Fruit fly (Drosophila melanogaster) whole organism, embryonic: Measurements from ENCODE around the gene Csk.

ENCODE experiments used
- B-H2 ChIP-seq: fragments of 200-800 bp; sonication (Bioruptor generic); optimal IDR thresholded peaks from 2 replicates; lab custom pipeline; 2018; ENCODE audit warnings: missing biosample characterization, mild to moderate bottlenecking, missing genetic modification characterization
- Bteb2 ChIP-seq: fragments of 200-800 bp; sonication (Bioruptor generic); optimal IDR thresholded peaks from 2 replicates; lab custom pipeline; 2016; ENCODE audit warnings: missing biosample characterization, missing genetic modification characterization
- CG11723 ChIP-seq: fragments of 200-800 bp; sonication (Bioruptor generic); optimal IDR thresholded peaks from 2 replicates; lab custom pipeline; 2017; ENCODE audit warnings: missing biosample characterization, mild to moderate bottlenecking, missing genetic modification characterization
- CG12071 ChIP-seq: fragments of 200-800 bp; sonication (Bioruptor generic); optimal IDR thresholded peaks from 3 replicates; lab custom pipeline; 2018; ENCODE audit warnings: missing biosample characterization, mild to moderate bottlenecking, missing genetic modification characterization
- CG1233 ChIP-seq: fragments of 200-800 bp; sonication (Bioruptor generic); optimal IDR thresholded peaks from 4 replicates; lab custom pipeline; 2018; ENCODE audit warnings: missing biosample characterization, mild to moderate bottlenecking, missing genetic modification characterization
- CG12659 ChIP-seq: fragments of 200-800 bp; sonication (Bioruptor generic); optimal IDR thresholded peaks from 3 replicates; lab custom pipeline; 2017; ENCODE audit warnings: mild to moderate bottlenecking, missing biosample characterization, missing genetic modification reagents, missing genetic modification characterization
- CG12769 ChIP-seq: fragments of 200-800 bp; sonication (Bioruptor generic); optimal IDR thresholded peaks from 2 replicates; lab custom pipeline; 2019; ENCODE audit warnings: missing biosample characterization, mild to moderate bottlenecking, missing genetic modification characterization, moderate library complexity
- CG13296 ChIP-seq: fragments of 200-800 bp; sonication (Bioruptor generic); optimal IDR thresholded peaks from 3 replicates; lab custom pipeline; 2018; ENCODE audit warnings: missing biosample characterization, mild to moderate bottlenecking, missing genetic modification characterization
- CG13424 ChIP-seq: fragments of 200-800 bp; sonication (Bioruptor generic); optimal IDR thresholded peaks from 2 replicates; lab custom pipeline; 2019; ENCODE audit warnings: missing biosample characterization, mild to moderate bottlenecking, missing genetic modification characterization, moderate library complexity
- CG13775 ChIP-seq: fragments of 200-800 bp; sonication (Bioruptor generic); optimal IDR thresholded peaks from 3 replicates; lab custom pipeline; 2017; ENCODE audit warnings: missing biosample characterization, mild to moderate bottlenecking, missing genetic modification characterization
- CG14710 ChIP-seq: fragments of 200-800 bp; sonication (Bioruptor generic); optimal IDR thresholded peaks from 3 replicates; lab custom pipeline; 2019; ENCODE audit warnings: missing biosample characterization, mild to moderate bottlenecking, missing genetic modification characterization, moderate library complexity
- CG17186 ChIP-seq: fragments of 200-800 bp; sonication (Bioruptor generic); optimal IDR thresholded peaks from 3 replicates; lab custom pipeline; 2017; ENCODE audit warnings: missing biosample characterization, missing genetic modification reagents, missing genetic modification characterization
- CG18619 ChIP-seq: fragments of 200-800 bp; sonication (Bioruptor generic); optimal IDR thresholded peaks from 3 replicates; lab custom pipeline; 2017; ENCODE audit warnings: missing biosample characterization, mild to moderate bottlenecking, missing genetic modification characterization
- CG2116 ChIP-seq: fragments of 200-800 bp; sonication (Bioruptor generic); optimal IDR thresholded peaks from 3 replicates; lab custom pipeline; 2018; ENCODE audit warnings: missing biosample characterization, mild to moderate bottlenecking, missing genetic modification characterization
- CG31224 ChIP-seq: fragments of 200-800 bp; sonication (Bioruptor generic); IDR thresholded peaks from 2 replicates; pipeline ENCODE4 v1.3.6; 2022; ENCODE audit warnings: missing biosample characterization, missing genetic modification characterization
- CG4328 ChIP-seq: fragments of 200-800 bp; sonication (Bioruptor generic); optimal IDR thresholded peaks from 3 replicates; lab custom pipeline; 2017; ENCODE audit warnings: missing biosample characterization, missing genetic modification reagents, missing genetic modification characterization
- CG6854 ChIP-seq: fragments of 200-800 bp; sonication (Bioruptor generic); optimal IDR thresholded peaks from 3 replicates; lab custom pipeline; 2017; ENCODE audit warnings: missing biosample characterization, mild to moderate bottlenecking, missing genetic modification characterization
- CG7963 ChIP-seq: fragments of 200-800 bp; sonication (Bioruptor generic); IDR thresholded peaks from 3 replicates; pipeline ENCODE4 v1.3.6; 2022; ENCODE audit warnings: missing biosample characterization, missing genetic modification characterization; ENCODE audit not compliant: partially characterized antibody
- CG8290 ChIP-seq, 3 experiments: fragments of 200-800 bp; sonication (Bioruptor generic); optimal IDR thresholded peaks; 2 replicates each; lab custom pipeline; 2016 to 2019; ENCODE audit warnings: missing biosample characterization in 3 of 3, missing genetic modification characterization in 3 of 3, mild to moderate bottlenecking in 2 of 3, moderate library complexity in 1 of 3
- CG9437 ChIP-seq: fragments of 200-800 bp; sonication (Bioruptor generic); optimal IDR thresholded peaks from 2 replicates; lab custom pipeline; 2018; ENCODE audit warnings: missing biosample characterization, mild to moderate bottlenecking, missing genetic modification characterization
- Chrac-16 ChIP-seq: fragments of 200-800 bp; sonication (Bioruptor generic); optimal IDR thresholded peaks from 3 replicates; lab custom pipeline; 2016; ENCODE audit warnings: missing biosample characterization, missing genetic modification characterization
- Dip2 ChIP-seq: fragments of 200-800 bp; sonication (Bioruptor generic); IDR thresholded peaks from 2 replicates; pipeline ENCODE4 v1.3.6; 2022; ENCODE audit warnings: missing biosample characterization, missing genetic modification characterization
- E2f1 ChIP-seq: fragments of 200-800 bp; sonication (Bioruptor generic); IDR thresholded peaks from 2 replicates; pipeline ENCODE4 v1.3.6; 2022; ENCODE audit warnings: missing biosample characterization, missing genetic modification characterization
- Mad ChIP-seq: fragments of 200-800 bp; sonication (Bioruptor generic); optimal IDR thresholded peaks from 2 replicates; lab custom pipeline; 2016; ENCODE audit warnings: missing biosample characterization, missing genetic modification characterization
- Meics ChIP-seq: fragments of 200-800 bp; sonication (Bioruptor generic); optimal IDR thresholded peaks from 2 replicates; lab custom pipeline; 2017; ENCODE audit warnings: missing biosample characterization, mild to moderate bottlenecking, missing genetic modification characterization
- Nf-YB ChIP-seq: fragments of 200-800 bp; sonication (Bioruptor generic); optimal IDR thresholded peaks from 3 replicates; lab custom pipeline; 2019; ENCODE audit warnings: missing biosample characterization, mild to moderate bottlenecking, missing genetic modification characterization, moderate library complexity
- bowl ChIP-seq: fragments of 200-800 bp; sonication (Bioruptor generic); IDR thresholded peaks from 2 replicates; pipeline ENCODE4 v1.3.6; 2022; ENCODE audit warnings: missing biosample characterization, missing genetic modification characterization
- br ChIP-seq: fragments of >200 bp; optimal IDR thresholded peaks from 2 replicates; lab custom pipeline; 2017
- cato ChIP-seq: fragments of 200-800 bp; sonication (Bioruptor generic); optimal IDR thresholded peaks from 2 replicates; lab custom pipeline; 2016; ENCODE audit warnings: missing biosample characterization, missing genetic modification characterization, borderline replicate concordance
- ci ChIP-seq: fragments of 200-800 bp; sonication (Bioruptor generic); IDR thresholded peaks from 3 replicates; pipeline ENCODE4 v1.3.6; 2022; ENCODE audit warnings: missing biosample characterization, missing genetic modification characterization
- croc ChIP-seq: fragments of 200-800 bp; sonication (Bioruptor generic); conservative IDR thresholded peaks from 3 replicates; pipeline ENCODE4 v1.3.6; 2022; ENCODE audit warnings: missing biosample characterization, missing genetic modification characterization
- dimm ChIP-seq: fragments of 200-800 bp; sonication (Bioruptor generic); IDR thresholded peaks from 2 replicates; pipeline ENCODE4 v1.3.6; 2022; ENCODE audit warnings: missing biosample characterization, missing genetic modification characterization
- dm ChIP-seq: fragments of 200-800 bp; sonication (Bioruptor generic); optimal IDR thresholded peaks from 3 replicates; lab custom pipeline; 2016; ENCODE audit warnings: missing biosample characterization, missing genetic modification characterization
- fd64A ChIP-seq: fragments of 200-800 bp; sonication (Bioruptor generic); optimal IDR thresholded peaks from 3 replicates; lab custom pipeline; 2018; ENCODE audit warnings: missing biosample characterization, mild to moderate bottlenecking, missing genetic modification characterization
- gce ChIP-seq: fragments of 200-800 bp; sonication (Bioruptor generic); IDR thresholded peaks from 3 replicates; pipeline ENCODE4 v1.3.6; 2022; ENCODE audit warnings: missing biosample characterization, missing genetic modification characterization
- her ChIP-seq: fragments of 200-800 bp; sonication (Bioruptor generic); optimal IDR thresholded peaks from 2 replicates; lab custom pipeline; 2016; ENCODE audit warnings: missing biosample characterization, missing genetic modification characterization
- inv ChIP-seq: fragments of 200-800 bp; sonication (Bioruptor generic); IDR thresholded peaks from 2 replicates; pipeline ENCODE4 v1.3.6; 2022; ENCODE audit warnings: missing biosample characterization, missing genetic modification characterization; ENCODE audit not compliant: partially characterized antibody
- jumu ChIP-seq: fragments of 200-800 bp; sonication (Bioruptor generic); optimal IDR thresholded peaks from 3 replicates; lab custom pipeline; 2016; ENCODE audit warnings: missing biosample characterization, missing genetic modification characterization
- maf-S ChIP-seq: fragments of 200-800 bp; sonication (Bioruptor generic); optimal IDR thresholded peaks from 2 replicates; lab custom pipeline; 2016; ENCODE audit warnings: missing biosample characterization, missing genetic modification characterization
- pan ChIP-seq, 4 experiments: fragments of >200 bp in 3 of 4; fragments of 200-800 bp in 1 of 4; sonication (Bioruptor generic) in 1 of 4; optimal IDR thresholded peaks in 3 of 4; IDR thresholded peaks in 1 of 4; 2 replicates each; pipeline versions ENCODE4 v1.3.6 to Lab custom; 2017 to 2022; ENCODE audit warnings: missing biosample characterization in 2 of 4, missing genetic modification characterization in 2 of 4, mixed read lengths in 1 of 4
- pfk ChIP-seq: fragments of 200-800 bp; sonication (Bioruptor generic); optimal IDR thresholded peaks from 2 replicates; lab custom pipeline; 2018; ENCODE audit warnings: missing biosample characterization, mild to moderate bottlenecking, missing genetic modification characterization, moderate library complexity
- repo ChIP-seq: fragments of 200-800 bp; sonication (Bioruptor generic); optimal IDR thresholded peaks from 2 replicates; lab custom pipeline; 2016; ENCODE audit warnings: missing biosample characterization, missing genetic modification characterization
- rib ChIP-seq: fragments of 200-800 bp; sonication (Bioruptor generic); IDR thresholded peaks from 2 replicates; pipeline ENCODE4 v1.3.6; 2022; ENCODE audit warnings: missing biosample characterization, missing genetic modification characterization
- sens ChIP-seq: fragments of 200-800 bp; sonication (Bioruptor generic); peaks from one replicate; lab custom pipeline; 2016; ENCODE audit warnings: missing biosample characterization, missing genetic modification characterization
- sna ChIP-seq: fragments of 200-800 bp; sonication (Bioruptor generic); IDR thresholded peaks from 2 replicates; pipeline ENCODE4 v1.3.6; 2022; ENCODE audit warnings: missing biosample characterization, missing genetic modification characterization; ENCODE audit not compliant: partially characterized antibody
- so ChIP-seq: fragments of 200-800 bp; sonication (Bioruptor generic); IDR thresholded peaks from 3 replicates; pipeline ENCODE4 v1.3.6; 2022; ENCODE audit warnings: missing biosample characterization, missing genetic modification characterization
- stwl ChIP-seq: fragments of 200-800 bp; sonication (Bioruptor generic); optimal IDR thresholded peaks from 3 replicates; lab custom pipeline; 2018; ENCODE audit warnings: missing biosample characterization, mild to moderate bottlenecking, missing genetic modification characterization, moderate library complexity
- vvl ChIP-seq: fragments of 200-800 bp; sonication (Bioruptor generic); IDR thresholded peaks from 2 replicates; pipeline ENCODE4 v1.3.6; 2022; ENCODE audit warnings: missing biosample characterization, missing genetic modification characterization
- wek ChIP-seq: fragments of 200-800 bp; sonication (Bioruptor generic); optimal IDR thresholded peaks from 3 replicates; lab custom pipeline; 2018; ENCODE audit warnings: missing biosample characterization, mild to moderate bottlenecking, missing genetic modification characterization, moderate library complexity

Csk gene

DNA sequence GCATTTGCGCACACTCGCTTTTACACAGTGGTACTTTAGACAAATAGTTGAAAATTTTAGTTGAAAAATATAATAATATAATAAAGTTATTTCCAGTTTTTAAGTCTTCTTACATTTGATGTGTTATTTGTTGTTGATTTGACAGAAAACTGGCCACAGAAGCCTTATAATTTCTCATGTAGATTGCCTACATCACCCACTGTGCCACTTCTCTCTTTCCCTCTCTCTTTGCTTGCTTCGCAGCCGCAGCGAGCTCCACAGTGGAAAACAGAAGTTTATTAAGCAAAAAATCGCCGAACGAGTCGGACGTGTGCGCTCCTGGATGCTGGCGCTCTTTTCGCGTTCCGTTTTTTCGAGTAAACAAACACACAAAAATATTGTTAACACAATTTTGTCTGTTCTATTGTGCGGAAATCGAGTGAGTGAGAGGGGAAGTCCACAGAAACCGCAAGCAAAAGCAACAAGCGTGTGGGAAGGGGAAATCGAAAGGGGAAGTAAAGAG, 5.4 kb upstream of the Csk start, which contains the start of gene CG42327 (continued):
- TF ChIP-seq CG17186 (GFP tag; lab: Kevin White, UChicago) (peak; percentile 78), her (peak; percentile 86), pfk (no peak), CG4328 (GFP tag; lab: Kevin White, UChicago) (peak; percentile 73), Bteb2 (GFP tag; lab: Kevin White, UChicago) (peak; percentile 68), maf-S (GFP tag; lab: Kevin White, UChicago) (peak; percentile 54), ci (peak; percentile 99), rib (peak; percentile 66; the same call in 1 of the 2 replicates), CG12659 (GFP tag; lab: Kevin White, UChicago) (peak; percentile 95), CG8290 (GFP tag; optimal IDR thresholded peaks at IDR 0.05; lab: Kevin White, UChicago) (peak; percentile 80), CG8290 (tag; optimal IDR thresholded peaks at IDR 0.05; lab: Kevin White, UChicago) (peak; percentile 23 to 74), CG11723 (peak; percentile 86), vvl (GFP tag; lab: Robert Waterston, UW) (peak; percentile 98), Meics (peak; percentile 90), CG12769 (peak; percentile 89), wek (GFP tag; lab: Kevin White, UChicago) (peak; percentile 60), CG12071 (GFP tag; lab: Kevin White, UChicago) (peak; percentile 79), dimm (peak; percentile 77), Dip2 (GFP tag; lab: Robert Waterston, UW) (peak; percentile 65), Nf-YB (peak; percentile 80), CG13296 (peak; percentile 87), cato (GFP tag; lab: Kevin White, UChicago) (peak; percentile 90), Mad (peak; percentile 89), sens (GFP tag; lab: Kevin White, UChicago) (peak; percentile 99), croc (GFP tag; lab: Robert Waterston, UW) (peak; percentile 88), repo (GFP tag; lab: Kevin White, UChicago) (peak; percentile 83), CG1233 (GFP tag; lab: Kevin White, UChicago) (peak; percentile 87), E2f1 (GFP tag; lab: Robert Waterston, UW) (peak; percentile 96), so (GFP tag; lab: Robert Waterston, UW) (peak; percentile 95), inv (GFP tag; lab: Robert Waterston, UW) (peak; percentile 16; the same call in 1 of the 2 replicates), CG18619 (GFP tag; lab: Kevin White, UChicago) (peak; percentile 88), B-H2 (GFP tag; lab: Kevin White, UChicago) (peak; percentile 32), CG14710 (tag; lab: Kevin White, UChicago) (peak; percentile 91), CG13424 (tag; lab: Kevin White, UChicago) (peak; percentile 94), pan (optimal IDR thresholded peaks at IDR 0.05; lab: Kevin White, UChicago) (no peak), pan (GFP tag; optimal IDR thresholded peaks at IDR 0.05 in 1 of 2, IDR thresholded peaks at IDR 0.05 in 1 of 2) (peak in 1 of 2 experiments; percentile 98), dm (GFP tag; lab: Kevin White, UChicago) (peak; percentile 65), stwl (peak; percentile 38), sna (GFP tag; lab: Robert Waterston, UW) (peak; percentile 64), Chrac-16 (GFP tag; lab: Kevin White, UChicago) (peak; percentile 93), CG7963 (GFP tag; lab: Robert Waterston, UW) (no peak), jumu (GFP tag; lab: Kevin White, UChicago) (peak; percentile 84), CG6854 (GFP tag; lab: Kevin White, UChicago) (peak; percentile 88), gce (GFP tag; lab: Robert Waterston, UW) (peak; percentile 91), br (lab: Kevin White, UChicago) (no peak), CG13775 (peak; percentile 92), bowl (GFP tag; lab: Robert Waterston, UW) (peak; percentile 83), CG9437 (peak; percentile 89), CG2116 (GFP tag; lab: Kevin White, UChicago) (peak; percentile 82), fd64A (GFP tag; lab: Kevin White, UChicago) (peak; percentile 68), CG31224 (GFP tag; lab: Robert Waterston, UW) (peak; percentile 83)
